Worm (Caenorhabditis elegans): ENCODE data around the gene F44D12.2.

ce11 chrIV:9976284-9976683 is 41.2 kb downstream of the F44D12.2 start, which contains the start of gene C47E12.14:
- no peak for TF ChIP-seq snpc-4 (tag; optimal IDR thresholded peaks at IDR 0.05)
- TF ChIP-seq drap-1 (GFP tag; optimal IDR thresholded peaks at IDR 0.05): no peak
- TF ChIP-seq nhr-237 (tag; optimal IDR thresholded peaks at IDR 0.05): no peak
- no peak for TF ChIP-seq pha-4 (tag; optimal IDR thresholded peaks at IDR 0.05)
- no peak for TF ChIP-seq mab-5 (tag; optimal IDR thresholded peaks at IDR 0.05)
- TF ChIP-seq mep-1 (tag; optimal IDR thresholded peaks at IDR 0.05): no peak
